Fruit fly (Drosophila melanogaster): ENCODE data around the gene VhaM9.7-a.

dm6 chr3L:4283428-4284089 lies 21.1 kb downstream of the VhaM9.7-a start, which contains the start of the genes srw and CG1316:
- no peak for TF ChIP-seq Ets98B (GFP tag; IDR thresholded peaks at IDR 0.05)
- no peak for TF ChIP-seq CG13204 (GFP tag; optimal IDR thresholded peaks at IDR 0.05)
- TF ChIP-seq CG32121 (GFP tag; IDR thresholded peaks at IDR 0.05), result no peak
